Fruit fly (Drosophila melanogaster) whole organism, embryonic: Measurements from ENCODE around the gene Arp10.

Experiments
- Abd-B ChIP-seq: fragments of 200-800 bp; sonication (Bioruptor generic); optimal IDR thresholded peaks from 2 replicates; lab custom pipeline; 2018; ENCODE audit warnings: missing biosample characterization, mild to moderate bottlenecking, missing genetic modification characterization, moderate library complexity
- Adf1 ChIP-seq: fragments of 200-800 bp; sonication (Bioruptor generic); IDR thresholded peaks from 2 replicates; pipeline ENCODE4 v1.3.6; 2022; ENCODE audit warnings: missing biosample characterization, missing genetic modification characterization
- Aef1 ChIP-seq: fragments of 200-800 bp; sonication (Bioruptor generic); IDR thresholded peaks from 3 replicates; pipeline ENCODE4 v1.3.6; 2022; ENCODE audit warnings: missing biosample characterization, missing genetic modification characterization
- Asciz ChIP-seq: fragments of 200-800 bp; sonication (Bioruptor generic); optimal IDR thresholded peaks from 2 replicates; lab custom pipeline; 2017; ENCODE audit warnings: missing biosample characterization, mild to moderate bottlenecking, missing genetic modification characterization, missing genetic modification reagents
- BEAF-32 ChIP-seq: fragments of 200-800 bp; sonication (Bioruptor generic); optimal IDR thresholded peaks from 3 replicates; lab custom pipeline; 2017; ENCODE audit warnings: missing biosample characterization, missing genetic modification characterization, mild to moderate bottlenecking, moderate library complexity, missing genetic modification reagents
- CG10267 ChIP-seq: fragments of 200-800 bp; sonication (Bioruptor generic); optimal IDR thresholded peaks from 2 replicates; lab custom pipeline; 2018; ENCODE audit warnings: missing biosample characterization, mild to moderate bottlenecking, missing genetic modification characterization, moderate library complexity
- CG11695 ChIP-seq: fragments of 200-800 bp; sonication (Bioruptor generic); IDR thresholded peaks from 3 replicates; pipeline ENCODE4 v1.3.6; 2022; ENCODE audit warnings: missing biosample characterization, missing genetic modification characterization
- CG14860 ChIP-seq: fragments of 200-800 bp; sonication (Bioruptor generic); IDR thresholded peaks from 3 replicates; pipeline ENCODE4 v1.3.6; 2022; ENCODE audit warnings: missing biosample characterization, missing genetic modification characterization; ENCODE audit not compliant: partially characterized antibody
- CG15269 ChIP-seq: fragments of 200-800 bp; sonication (Bioruptor generic); optimal IDR thresholded peaks from 2 replicates; lab custom pipeline; 2018; ENCODE audit warnings: missing biosample characterization, mild to moderate bottlenecking, missing genetic modification characterization, moderate library complexity
- CG17328 ChIP-seq: fragments of 200-800 bp; sonication (Bioruptor generic); IDR thresholded peaks from 2 replicates; pipeline ENCODE4 v1.3.6; 2022; ENCODE audit warnings: missing biosample characterization, missing genetic modification characterization
- CG17568 ChIP-seq: fragments of 200-800 bp; sonication (Bioruptor generic); optimal IDR thresholded peaks from 2 replicates; lab custom pipeline; 2018; ENCODE audit warnings: missing biosample characterization, mild to moderate bottlenecking, missing genetic modification characterization, moderate library complexity
- CG1792 ChIP-seq: fragments of 200-800 bp; sonication (Bioruptor generic); optimal IDR thresholded peaks from 2 replicates; lab custom pipeline; 2016; ENCODE audit warnings: missing biosample characterization, missing genetic modification characterization
- CG2202 ChIP-seq: fragments of 200-800 bp; sonication (Bioruptor generic); optimal IDR thresholded peaks from 2 replicates; lab custom pipeline; 2018; ENCODE audit warnings: missing biosample characterization, mild to moderate bottlenecking, missing genetic modification characterization
- CG2875 ChIP-seq: fragments of 200-800 bp; sonication (Bioruptor generic); optimal IDR thresholded peaks from 2 replicates; lab custom pipeline; 2017; ENCODE audit warnings: missing biosample characterization, mild to moderate bottlenecking, missing genetic modification characterization, missing genetic modification reagents
- CG3281 ChIP-seq: fragments of 200-800 bp; sonication (Bioruptor generic); optimal IDR thresholded peaks from 3 replicates; lab custom pipeline; 2017; ENCODE audit warnings: missing biosample characterization, mild to moderate bottlenecking, missing genetic modification characterization
- CG4360 ChIP-seq: fragments of 200-800 bp; sonication (Bioruptor generic); IDR thresholded peaks from 2 replicates; pipeline ENCODE4 v1.3.6; 2022; ENCODE audit warnings: missing biosample characterization, missing genetic modification characterization
- CG4730 ChIP-seq: fragments of 200-800 bp; sonication (Bioruptor generic); IDR thresholded peaks from 2 replicates; pipeline ENCODE4 v1.3.6; 2022; ENCODE audit warnings: missing biosample characterization, missing genetic modification characterization
- CG6791 ChIP-seq: fragments of 200-800 bp; sonication (Bioruptor generic); IDR thresholded peaks from 3 replicates; pipeline ENCODE4 v1.3.6; 2022; ENCODE audit warnings: missing biosample characterization, missing genetic modification characterization; ENCODE audit not compliant: partially characterized antibody
- CG6813 ChIP-seq: fragments of 200-800 bp; sonication (Bioruptor generic); optimal IDR thresholded peaks from 2 replicates; lab custom pipeline; 2017; ENCODE audit warnings: missing biosample characterization, missing genetic modification characterization, mild to moderate bottlenecking, moderate library complexity, missing genetic modification reagents
- CG6854 ChIP-seq: fragments of 200-800 bp; sonication (Bioruptor generic); optimal IDR thresholded peaks from 3 replicates; lab custom pipeline; 2017; ENCODE audit warnings: missing biosample characterization, mild to moderate bottlenecking, missing genetic modification characterization
- CG7839 ChIP-seq: fragments of 200-800 bp; sonication (Bioruptor generic); optimal IDR thresholded peaks from 3 replicates; lab custom pipeline; 2018; ENCODE audit warnings: missing biosample characterization, mild to moderate bottlenecking, missing genetic modification characterization, moderate library complexity
- CG7987 ChIP-seq: fragments of 200-800 bp; sonication (Bioruptor generic); optimal IDR thresholded peaks from 2 replicates; lab custom pipeline; 2018; ENCODE audit warnings: missing biosample characterization, mild to moderate bottlenecking, missing genetic modification characterization, moderate library complexity
- CG9437 ChIP-seq: fragments of 200-800 bp; sonication (Bioruptor generic); optimal IDR thresholded peaks from 2 replicates; lab custom pipeline; 2018; ENCODE audit warnings: missing biosample characterization, mild to moderate bottlenecking, missing genetic modification characterization
- Chrac-16 ChIP-seq: fragments of 200-800 bp; sonication (Bioruptor generic); optimal IDR thresholded peaks from 3 replicates; lab custom pipeline; 2016; ENCODE audit warnings: missing biosample characterization, missing genetic modification characterization
- Doc3 ChIP-seq: fragments of 200-800 bp; sonication (Bioruptor generic); IDR thresholded peaks from 3 replicates; pipeline ENCODE4 v1.3.6; 2022; ENCODE audit warnings: missing biosample characterization, missing genetic modification characterization; ENCODE audit not compliant: partially characterized antibody
- Fer1 ChIP-seq: fragments of 200-800 bp; sonication (Bioruptor generic); optimal IDR thresholded peaks from 2 replicates; lab custom pipeline; 2017; ENCODE audit warnings: missing biosample characterization, mild to moderate bottlenecking, missing genetic modification characterization
- HLH4C ChIP-seq: fragments of 200-800 bp; sonication (Bioruptor generic); IDR thresholded peaks from 3 replicates; pipeline ENCODE4 v1.3.6; 2022; ENCODE audit warnings: missing biosample characterization, missing genetic modification characterization; ENCODE audit not compliant: partially characterized antibody
- NK7.1 ChIP-seq: fragments of 200-800 bp; sonication (Bioruptor generic); optimal IDR thresholded peaks from 3 replicates; lab custom pipeline; 2016; ENCODE audit warnings: missing biosample characterization, missing genetic modification characterization
- NfI ChIP-seq: fragments of 200-800 bp; sonication (Bioruptor generic); optimal IDR thresholded peaks from 3 replicates; lab custom pipeline; 2018; ENCODE audit warnings: missing biosample characterization, mild to moderate bottlenecking, missing genetic modification characterization, moderate library complexity
- Ptx1 ChIP-seq: fragments of 200-800 bp; sonication (Bioruptor generic); IDR thresholded peaks from 2 replicates; pipeline ENCODE4 v1.3.6; 2022; ENCODE audit warnings: missing biosample characterization, missing genetic modification characterization
- TFAM ChIP-seq: fragments of 200-800 bp; sonication (Bioruptor generic); optimal IDR thresholded peaks from 2 replicates; lab custom pipeline; 2017; ENCODE audit warnings: missing biosample characterization, missing genetic modification characterization, inconsistent platforms
- ap ChIP-seq: fragments of 200-800 bp; sonication (Bioruptor generic); IDR thresholded peaks from 2 replicates; pipeline ENCODE4 v1.3.6; 2022; ENCODE audit warnings: missing biosample characterization, missing genetic modification characterization
- ara ChIP-seq: fragments of 200-800 bp; sonication (Bioruptor generic); IDR thresholded peaks from 2 replicates; pipeline ENCODE4 v1.3.6; 2022; ENCODE audit warnings: missing biosample characterization, missing genetic modification characterization
- ase ChIP-seq: fragments of 200-800 bp; sonication (Bioruptor generic); IDR thresholded peaks from 3 replicates; pipeline ENCODE4 v1.3.6; 2022; ENCODE audit warnings: missing biosample characterization, missing genetic modification characterization
- bcd ChIP-seq: fragments of 200-800 bp; sonication (Bioruptor generic); optimal IDR thresholded peaks from 2 replicates; lab custom pipeline; 2017; ENCODE audit warnings: missing biosample characterization, mild to moderate bottlenecking, missing genetic modification characterization
- br ChIP-seq: fragments of >200 bp; optimal IDR thresholded peaks from 2 replicates; lab custom pipeline; 2017
- chif ChIP-seq, 2 experiments: fragments of 200-800 bp; sonication (Bioruptor generic); optimal IDR thresholded peaks; 3 replicates each; lab custom pipeline; 2016; ENCODE audit warnings: missing biosample characterization in 2 of 2, missing genetic modification characterization in 2 of 2
- ci ChIP-seq: fragments of 200-800 bp; sonication (Bioruptor generic); IDR thresholded peaks from 3 replicates; pipeline ENCODE4 v1.3.6; 2022; ENCODE audit warnings: missing biosample characterization, missing genetic modification characterization
- dimm ChIP-seq: fragments of 200-800 bp; sonication (Bioruptor generic); IDR thresholded peaks from 2 replicates; pipeline ENCODE4 v1.3.6; 2022; ENCODE audit warnings: missing biosample characterization, missing genetic modification characterization
- disco-r ChIP-seq: fragments of 200-800 bp; sonication (Bioruptor generic); optimal IDR thresholded peaks from 2 replicates; lab custom pipeline; 2016; ENCODE audit warnings: missing biosample characterization, missing genetic modification characterization
- dmrt99B ChIP-seq: fragments of 200-800 bp; sonication (Bioruptor generic); optimal IDR thresholded peaks from 2 replicates; lab custom pipeline; 2018; ENCODE audit warnings: missing biosample characterization, mild to moderate bottlenecking, missing genetic modification characterization, moderate library complexity
- fd102C ChIP-seq: fragments of 200-800 bp; sonication (Bioruptor generic); optimal IDR thresholded peaks from 2 replicates; lab custom pipeline; 2018; ENCODE audit warnings: missing biosample characterization, mild to moderate bottlenecking, missing genetic modification characterization, moderate library complexity
- jing ChIP-seq: fragments of 200-800 bp; sonication (Bioruptor generic); optimal IDR thresholded peaks from 2 replicates; lab custom pipeline; 2018; ENCODE audit warnings: missing biosample characterization, mild to moderate bottlenecking, missing genetic modification characterization
- odd ChIP-seq: fragments of 200-800 bp; sonication (Bioruptor generic); optimal IDR thresholded peaks from 2 replicates; lab custom pipeline; 2017; ENCODE audit warnings: missing biosample characterization, mild to moderate bottlenecking, missing genetic modification characterization
- seq ChIP-seq: fragments of 200-800 bp; sonication (Bioruptor generic); IDR thresholded peaks from 2 replicates; pipeline ENCODE4 v1.3.6; 2022; ENCODE audit warnings: missing biosample characterization, missing genetic modification characterization
- sqz ChIP-seq: fragments of 200-800 bp; sonication (Bioruptor generic); optimal IDR thresholded peaks from 3 replicates; lab custom pipeline; 2018; ENCODE audit warnings: missing biosample characterization, mild to moderate bottlenecking, missing genetic modification characterization
- stc ChIP-seq: fragments of 200-800 bp; sonication (Bioruptor generic); IDR thresholded peaks from 2 replicates; pipeline ENCODE4 v1.3.6; 2022; ENCODE audit warnings: missing biosample characterization, missing genetic modification characterization
- tap ChIP-seq: fragments of 200-800 bp; optimal IDR thresholded peaks from 3 replicates; lab custom pipeline; 2019; ENCODE audit warnings: missing biosample characterization, mild to moderate bottlenecking, missing genetic modification characterization, moderate library complexity
- toy ChIP-seq: fragments of 200-800 bp; sonication (Bioruptor generic); IDR thresholded peaks from 2 replicates; pipeline ENCODE4 v1.3.6; 2022; ENCODE audit warnings: missing biosample characterization, missing genetic modification characterization

Arp10 gene

dm6 chrX:19597684-19598363 is 48.2 kb downstream of the Arp10 start, which contains the start of gene RpS10b (continued):
- TF ChIP-seq CG2875 (GFP tag; lab: Kevin White, UChicago) (peak; percentile 91), ap (GFP tag; lab: Robert Waterston, UW) (peak; percentile 71), BEAF-32 (GFP tag; lab: Kevin White, UChicago) (peak; percentile 98), fd102C (peak; percentile 79), Adf1 (GFP tag; lab: Robert Waterston, UW) (peak; percentile 32; the same call in 1 of the 2 replicates), CG15269 (tag; lab: Kevin White, UChicago) (peak; percentile 78), bcd (GFP tag; lab: Kevin White, UChicago) (peak; percentile 95), CG6791 (peak; percentile 87), jing (peak; percentile 47), ara (GFP tag; lab: Robert Waterston, UW) (peak; percentile 47), br (no peak), Aef1 (GFP tag; lab: Robert Waterston, UW) (no peak), CG17568 (peak; percentile 94), ase (GFP tag; lab: Robert Waterston, UW) (peak; percentile 78), dmrt99B (tag; lab: Kevin White, UChicago) (peak; percentile 81), dimm (GFP tag; lab: Robert Waterston, UW) (peak; percentile 46; the same call in 1 of the 2 replicates), NK7.1 (GFP tag; lab: Kevin White, UChicago) (peak; percentile 94), CG14860 (peak; percentile 97), CG11695 (GFP tag; lab: Robert Waterston, UW) (peak; percentile 73), TFAM (peak; percentile 68), CG10267 (tag; lab: Kevin White, UChicago) (peak; percentile 84), CG3281 (peak; percentile 94), Abd-B (GFP tag; lab: Kevin White, UChicago) (peak; percentile 83), toy (GFP tag; lab: Robert Waterston, UW) (peak; percentile 54), CG1792 (GFP tag; lab: Kevin White, UChicago) (peak; percentile 89), Ptx1 (peak; percentile 61), tap (tag; lab: Kevin White, UChicago) (peak; percentile 60), Fer1 (GFP tag; lab: Kevin White, UChicago) (peak; percentile 93), Chrac-16 (GFP tag; lab: Kevin White, UChicago) (peak; percentile 68), ci (GFP tag; lab: Robert Waterston, UW) (peak; percentile 96), disco-r (GFP tag; lab: Kevin White, UChicago) (peak; percentile 93), CG9437 (GFP tag; lab: Kevin White, UChicago) (peak; percentile 89), HLH4C (peak; percentile 95), seq (GFP tag; lab: Robert Waterston, UW) (peak; percentile 83), CG17328 (GFP tag; lab: Robert Waterston, UW) (peak; percentile 89), CG7839 (tag; lab: Kevin White, UChicago) (peak; percentile 83), Asciz (GFP tag; lab: Kevin White, UChicago) (peak; percentile 94), odd (peak; percentile 97), CG2202 (tag; lab: Kevin White, UChicago) (peak; percentile 84), stc (GFP tag; lab: Robert Waterston, UW) (peak; percentile 72; the same call in 1 of the 2 replicates), chif (GFP tag; optimal IDR thresholded peaks at IDR 0.05; lab: Kevin White, UChicago) (peak; percentile 63 to 89), NfI (GFP tag; lab: Kevin White, UChicago) (peak; percentile 95), CG4730 (GFP tag; lab: Robert Waterston, UW) (0 out of 2 replicates have a peak, but pooled peaks have one; percentile 25), CG4360 (GFP tag; lab: Robert Waterston, UW) (no peak), CG7987 (GFP tag; lab: Kevin White, UChicago) (peak; percentile 97), sqz (GFP tag; lab: Kevin White, UChicago) (peak; percentile 94), CG6813 (GFP tag; lab: Kevin White, UChicago) (peak; percentile 96), CG6854 (GFP tag; lab: Kevin White, UChicago) (peak; percentile 92), Doc3 (GFP tag; lab: Robert Waterston, UW) (peak; percentile 89)
